Worm (Caenorhabditis elegans) whole organism, early embryonic: Measurements from ENCODE around the gene vps-52.

Experiments used
- B0310.2 ChIP-seq: sonication (generic microtip); optimal IDR thresholded peaks from 2 replicates; lab custom pipeline; 2016; ENCODE audit warnings: mild to moderate bottlenecking, missing genetic modification characterization, missing compliant biosample characterization
- F13C5.2 ChIP-seq: sonication (generic microtip); optimal IDR thresholded peaks from 2 replicates; lab custom pipeline; 2017; ENCODE audit warnings: mild to moderate bottlenecking, missing genetic modification characterization, inconsistent platforms, missing compliant biosample characterization
- ama-1 ChIP-seq: fragments of 150-350 bp; optimal IDR thresholded peaks from 2 replicates; lab custom pipeline; 2014
- ceh-13 ChIP-seq: fragments of 200-800 bp; sonication (Bioruptor generic); optimal IDR thresholded peaks from 2 replicates; lab custom pipeline; 2018; ENCODE audit warnings: mild to moderate bottlenecking, missing genetic modification characterization, missing compliant biosample characterization
- ets-7 ChIP-seq: sonication (generic microtip); optimal IDR thresholded peaks from 2 replicates; lab custom pipeline; 2016; ENCODE audit warnings: missing genotype, missing genetic modification characterization, missing compliant biosample characterization
- flt-1 ChIP-seq: fragments of 200-800 bp; sonication (Bioruptor generic); IDR thresholded peaks from 2 replicates; pipeline ENCODE4 v1.3.6; 2022; ENCODE audit warnings: missing genetic modification characterization, missing compliant biosample characterization
- hmg-4 ChIP-seq: fragments of 200-800 bp; sonication (Bioruptor generic); optimal IDR thresholded peaks from 2 replicates; lab custom pipeline; 2018; ENCODE audit warnings: mild to moderate bottlenecking, missing genetic modification characterization, missing compliant biosample characterization
- hnd-1 ChIP-seq: sonication (generic microtip); optimal IDR thresholded peaks from 2 replicates; lab custom pipeline; 2016; ENCODE audit warnings: missing genetic modification characterization, missing compliant biosample characterization
- pes-1 ChIP-seq: fragments of 200-800 bp; sonication (Bioruptor generic); IDR thresholded peaks from 2 replicates; pipeline ENCODE4 v1.3.6; 2022; ENCODE audit warnings: missing genetic modification reagents, missing genetic modification characterization, missing compliant biosample characterization
- scrt-1 ChIP-seq: fragments of 200-800 bp; sonication (Bioruptor generic); IDR thresholded peaks from 2 replicates; pipeline ENCODE4 v1.3.6; 2022; ENCODE audit warnings: missing genetic modification characterization, missing compliant biosample characterization
- sea-1 ChIP-seq: fragments of 200-800 bp; sonication (Bioruptor generic); conservative IDR thresholded peaks from 2 replicates; pipeline ENCODE4 v1.3.6; 2022; ENCODE audit warnings: missing genetic modification characterization, missing compliant biosample characterization
- tbx-11 ChIP-seq: fragments of 200-800 bp; sonication (Bioruptor generic); IDR thresholded peaks from 2 replicates; pipeline ENCODE4 v1.3.6; 2022; ENCODE audit warnings: missing genetic modification characterization, missing compliant biosample characterization
- tbx-37 ChIP-seq: fragments of 200-800 bp; sonication (Bioruptor generic); conservative IDR thresholded peaks from 2 replicates; pipeline ENCODE4 v1.3.6; 2022; ENCODE audit warnings: missing genetic modification reagents, missing genetic modification characterization, missing compliant biosample characterization
- tra-4 ChIP-seq: sonication (generic microtip); optimal IDR thresholded peaks from 2 replicates; lab custom pipeline; 2017; ENCODE audit warnings: missing genetic modification characterization, missing compliant biosample characterization

DNA sequence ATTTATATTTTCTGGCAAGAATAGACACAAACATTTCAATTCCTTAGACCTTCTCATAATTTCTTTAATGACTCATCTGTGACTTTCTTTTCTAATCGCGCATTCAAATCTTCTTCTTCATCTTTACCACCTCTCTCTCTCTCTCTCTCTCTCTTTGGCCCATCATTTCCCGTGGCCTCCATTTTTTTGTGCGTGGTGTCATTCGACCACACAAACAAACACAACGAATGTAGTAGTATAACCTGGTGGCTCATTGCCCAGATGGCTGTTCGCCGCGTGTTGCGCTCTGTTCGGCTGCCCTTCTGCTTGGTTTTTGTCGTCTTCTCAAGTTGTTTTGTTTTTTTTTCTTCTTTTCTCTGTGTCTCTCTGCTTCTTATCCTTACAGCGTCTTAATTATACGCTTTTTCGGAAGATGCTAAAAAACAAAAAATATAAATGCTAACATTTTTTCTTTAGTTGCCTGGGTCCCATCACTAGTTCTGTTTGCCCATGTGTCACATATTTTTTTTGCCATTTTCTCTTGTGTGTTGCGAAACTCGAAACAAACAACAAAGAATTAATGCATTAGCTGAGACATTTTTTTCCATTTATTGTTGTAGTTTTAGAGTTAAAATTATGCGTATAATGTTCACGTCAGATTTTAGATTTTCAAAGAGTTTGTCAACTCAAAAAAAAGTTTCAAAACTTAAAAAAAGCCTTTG, 12.5 kb downstream of the vps-52 start:
- no peak for TF ChIP-seq tra-4 (tag; lab: Kevin White, UChicago)
- TF ChIP-seq ets-7 = no peak
- TF ChIP-seq scrt-1 (GFP tag; lab: Robert Waterston, UW) = no peak
- no peak for TF ChIP-seq tbx-37 (GFP tag; lab: Robert Waterston, UW)
- peak; percentile 14 for TF ChIP-seq hmg-4 (GFP tag; lab: Kevin White, UChicago)
- TF ChIP-seq sea-1 (GFP tag; lab: Robert Waterston, UW) = no peak
- no peak for TF ChIP-seq pes-1 (GFP tag; lab: Robert Waterston, UW)
- no peak for TF ChIP-seq ama-1 (lab: Kevin White, UChicago)
- no peak for TF ChIP-seq flt-1 (GFP tag; lab: Robert Waterston, UW)
- TF ChIP-seq ceh-13 (GFP tag; lab: Kevin White, UChicago) = no peak
- TF ChIP-seq F13C5.2 = no peak
- no peak for TF ChIP-seq tbx-11
- no peak for TF ChIP-seq B0310.2 (tag; lab: Kevin White, UChicago)
- no peak for TF ChIP-seq hnd-1
